Worm (Caenorhabditis elegans): Measurements from ENCODE around the gene F42F12.14.

Gene F42F12.14

ce11 chrX:12362951-12363486 is 14.6 kb downstream of the F42F12.14 start:
- TF ChIP-seq nhr-76 (tag; optimal IDR thresholded peaks at IDR 0.05) (peak; percentile 90), snu-23 (GFP tag; optimal IDR thresholded peaks at IDR 0.05) (peak; percentile 99), fos-1 (tag; optimal IDR thresholded peaks at IDR 0.05) (peak; percentile 99), ceh-90 (tag; optimal IDR thresholded peaks at IDR 0.05) (peak; percentile 15), nhr-71 (tag; optimal IDR thresholded peaks at IDR 0.05) (peak; percentile 98), lin-14 (GFP tag; optimal IDR thresholded peaks at IDR 0.05) (peak; percentile 96), lin-35 (GFP tag; optimal IDR thresholded peaks at IDR 0.05) (peak; percentile 56 to 93), fkh-8 (tag; optimal IDR thresholded peaks at IDR 0.05) (peak; percentile 94), F16B12.6 (tag; optimal IDR thresholded peaks at IDR 0.05) (no peak), sup-37 (GFP tag; optimal IDR thresholded peaks at IDR 0.05) (peak; percentile 88), unc-86 (tag; optimal IDR thresholded peaks at IDR 0.05) (peak; percentile 66), nhr-12 (tag; optimal IDR thresholded peaks at IDR 0.05) (peak; percentile 64), dpl-1 (GFP tag; optimal IDR thresholded peaks at IDR 0.05) (peak; percentile 55 to 67 (median 65)), sox-4 (tag; optimal IDR thresholded peaks at IDR 0.05) (peak; percentile 99), rnt-1 (tag; optimal IDR thresholded peaks at IDR 0.05) (peak; percentile 95), aly-2 (tag; optimal IDR thresholded peaks at IDR 0.05) (peak; percentile 99), ceh-82 (tag; optimal IDR thresholded peaks at IDR 0.05) (peak; percentile 90 to 97 (median 97)), zip-4 (GFP tag; optimal IDR thresholded peaks at IDR 0.05) (peak; percentile 94), nhr-47 (tag; optimal IDR thresholded peaks at IDR 0.05) (peak; percentile 99), hlh-4 (tag; optimal IDR thresholded peaks at IDR 0.05) (peak; percentile 59), unc-130 (tag; optimal IDR thresholded peaks at IDR 0.05) (no peak), lin-39 (tag; optimal IDR thresholded peaks at IDR 0.05) (peak; percentile 100), egl-27 (tag; optimal IDR thresholded peaks at IDR 0.05) (peak; percentile 76 to 84), isw-1 (GFP tag; IDR thresholded peaks at IDR 0.05) (peak; percentile 82), ztf-11 (tag; optimal IDR thresholded peaks at IDR 0.05) (peak; percentile 49 to 89), vab-15 (tag; optimal IDR thresholded peaks at IDR 0.05) (peak; percentile 4), grh-1 (GFP tag; IDR thresholded peaks at IDR 0.05) (peak; percentile 92), Y116A8C.19 (tag; optimal IDR thresholded peaks at IDR 0.05; ENCODE audit: borderline replicate concordance) (no peak), fkh-10 (GFP tag; optimal IDR thresholded peaks at IDR 0.05) (peak; percentile 99), C04F5.9 (tag; optimal IDR thresholded peaks at IDR 0.05) (peak; percentile 93), lir-3 (tag; optimal IDR thresholded peaks at IDR 0.05; ENCODE audit: poor library complexity) (peak; percentile 94), alr-1 (tag; optimal IDR thresholded peaks at IDR 0.05; ENCODE audit: borderline replicate concordance) (no peak), mab-9 (GFP tag; IDR thresholded peaks at IDR 0.05) (peak; percentile 92), swsn-7 (tag; optimal IDR thresholded peaks at IDR 0.05) (peak; percentile 98), nhr-28 (tag; optimal IDR thresholded peaks at IDR 0.05) (peak; percentile 64), xbp-1 (tag; optimal IDR thresholded peaks at IDR 0.05) (peak; percentile 91), nhr-237 (tag; optimal IDR thresholded peaks at IDR 0.05) (peak; percentile 98), pax-3 (tag; optimal IDR thresholded peaks at IDR 0.05) (peak; percentile 93), nhr-84 (tag; optimal IDR thresholded peaks at IDR 0.05) (peak; percentile 97), tlp-1 (tag; optimal IDR thresholded peaks at IDR 0.05) (no peak), skn-1 (tag; optimal IDR thresholded peaks at IDR 0.05) (peak; percentile 98), unc-30 (tag; optimal IDR thresholded peaks at IDR 0.05) (no peak), ceh-63 (GFP tag; optimal IDR thresholded peaks at IDR 0.05) (peak; percentile 77), snpc-4 (tag; optimal IDR thresholded peaks at IDR 0.05) (peak; percentile 93), lsy-2 (tag; optimal IDR thresholded peaks at IDR 0.05) (peak; percentile 96), nhr-85 (tag) (peak; percentile 98), ces-1 (GFP tag; optimal IDR thresholded peaks at IDR 0.05) (peak; percentile 58), hpl-2 (GFP tag; optimal IDR thresholded peaks at IDR 0.05) (peak; percentile 94), tbx-2 (tag; optimal IDR thresholded peaks at IDR 0.05) (peak; percentile 98), nhr-20 (tag; optimal IDR thresholded peaks at IDR 0.05) (peak; percentile 98), pqm-1 (tag; optimal IDR thresholded peaks at IDR 0.05) (peak; percentile 89), ceh-88 (GFP tag; IDR thresholded peaks at IDR 0.05) (peak; percentile 94)

All from whole organism, L1 larva.